Worm (Caenorhabditis elegans): ENCODE data around the gene tsfm-1.
A peak's percentile ranks its signal among the peaks of the same experiment; 100 is the strongest.

Gene tsfm-1

DNA sequence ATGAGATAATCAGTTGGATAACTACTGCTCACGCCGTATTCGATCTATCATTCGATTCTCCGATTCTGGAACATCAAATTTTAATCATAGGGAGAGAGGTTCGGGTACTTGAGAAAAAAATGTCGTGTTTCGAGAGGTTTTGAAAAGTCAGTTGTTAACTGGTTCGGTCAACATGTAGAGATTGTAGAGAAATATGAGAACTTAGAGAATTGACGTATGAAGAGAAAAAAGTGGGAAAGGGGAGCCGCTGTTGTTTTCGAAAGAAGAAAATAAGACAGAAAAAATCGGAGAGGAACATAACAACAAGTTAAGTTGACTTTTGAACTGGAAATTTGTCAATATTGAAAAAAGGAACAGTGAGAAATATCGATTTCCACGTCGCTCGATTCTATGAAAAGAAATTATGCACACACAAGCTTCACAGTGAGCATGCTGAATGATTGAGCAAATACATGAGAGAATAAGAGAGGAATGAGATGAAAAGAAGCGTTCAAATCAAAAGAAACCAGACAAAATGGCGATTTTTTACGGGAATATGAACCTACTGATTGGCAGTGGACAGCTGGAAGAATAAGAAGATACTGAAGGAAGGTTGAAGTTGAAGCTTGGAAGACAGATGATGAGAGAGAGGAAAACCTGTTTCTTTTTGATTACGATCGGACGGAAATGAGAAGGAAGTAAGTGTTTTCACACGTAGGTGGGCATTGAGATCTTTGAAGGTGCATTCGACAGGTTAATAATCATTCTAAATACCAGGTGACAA lies 26.2 kb downstream of the tsfm-1 start, which contains the start of the genes T04H1.13, slfl-5 and rad-50:
TSS of gene T04H1.13 (minus strand) at position 51 of the 763 bp plus-strand sequence.
TSS of gene slfl-5 (minus strand) at position 65 of the 763 bp plus-strand sequence.
TSS of gene rad-50 (plus strand) at position 667 of the 763 bp plus-strand sequence.
- TF ChIP-seq nhr-28 (tag; optimal IDR thresholded peaks at IDR 0.05) (no peak), unc-62 (GFP tag; optimal IDR thresholded peaks at IDR 0.05) (no peak), ceh-43 (GFP tag; optimal IDR thresholded peaks at IDR 0.05) (no peak), sptf-1 (tag; optimal IDR thresholded peaks at IDR 0.05) (no peak), cnd-1 (tag; optimal IDR thresholded peaks at IDR 0.05) (no peak), nhr-76 (tag; optimal IDR thresholded peaks at IDR 0.05) (no peak), hlh-1 (tag; optimal IDR thresholded peaks at IDR 0.05) (no peak)

DNA sequence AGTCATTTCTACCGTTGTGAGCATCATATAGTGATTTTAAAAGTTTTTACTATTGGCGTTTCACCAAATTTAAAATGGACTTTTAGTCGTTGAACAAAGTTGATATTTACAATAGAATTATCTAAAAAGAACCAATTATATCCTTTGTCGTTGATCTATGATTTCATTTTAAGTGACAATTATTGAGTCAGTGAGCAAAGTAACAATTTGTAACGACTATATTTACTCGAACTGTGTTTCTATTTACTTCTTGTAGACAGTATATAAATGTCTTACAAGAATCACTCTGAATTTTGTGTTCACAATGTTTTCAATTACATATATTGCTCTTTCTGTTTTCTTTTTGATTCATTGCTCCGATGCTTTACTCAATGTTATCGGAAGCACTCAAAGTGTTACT lies 30.2 kb downstream of the tsfm-1 start, which contains the start of gene ttr-22:
TSS of gene ttr-22 (plus strand) at position 301 of the 400 bp plus-strand sequence.
- TF ChIP-seq sem-2 (GFP tag; optimal IDR thresholded peaks at IDR 0.05) (no peak), mab-5 (tag; optimal IDR thresholded peaks at IDR 0.05) (no peak), nhr-2 (tag; optimal IDR thresholded peaks at IDR 0.05) (no peak), nhr-12 (tag; optimal IDR thresholded peaks at IDR 0.05) (no peak), mep-1 (tag; optimal IDR thresholded peaks at IDR 0.05) (no peak), lin-13 (tag; optimal IDR thresholded peaks at IDR 0.05) (no peak), blmp-1 (tag; optimal IDR thresholded peaks at IDR 0.05) (no peak), cnd-1 (tag; optimal IDR thresholded peaks at IDR 0.05) (no peak), tbx-8 (GFP tag; optimal IDR thresholded peaks at IDR 0.05) (no peak), flh-1 (GFP tag; optimal IDR thresholded peaks at IDR 0.05) (no peak), unc-39 (tag; optimal IDR thresholded peaks at IDR 0.05) (no peak), sptf-1 (tag; optimal IDR thresholded peaks at IDR 0.05) (no peak), nhr-237 (tag; optimal IDR thresholded peaks at IDR 0.05) (no peak), unc-120 (tag; optimal IDR thresholded peaks at IDR 0.05; ENCODE audit: poor library complexity, severe bottlenecking) (no peak), elt-1 (tag; optimal IDR thresholded peaks at IDR 0.05; ENCODE audit: borderline replicate concordance, insufficient read depth) (no peak), nhr-76 (tag; optimal IDR thresholded peaks at IDR 0.05) (no peak), nhr-28 (tag; optimal IDR thresholded peaks at IDR 0.05) (no peak), M03D4.4 (tag; optimal IDR thresholded peaks at IDR 0.05) (no peak), drap-1 (GFP tag; optimal IDR thresholded peaks at IDR 0.05) (no peak), ham-2 (GFP tag; optimal IDR thresholded peaks at IDR 0.05) (no peak)

DNA sequence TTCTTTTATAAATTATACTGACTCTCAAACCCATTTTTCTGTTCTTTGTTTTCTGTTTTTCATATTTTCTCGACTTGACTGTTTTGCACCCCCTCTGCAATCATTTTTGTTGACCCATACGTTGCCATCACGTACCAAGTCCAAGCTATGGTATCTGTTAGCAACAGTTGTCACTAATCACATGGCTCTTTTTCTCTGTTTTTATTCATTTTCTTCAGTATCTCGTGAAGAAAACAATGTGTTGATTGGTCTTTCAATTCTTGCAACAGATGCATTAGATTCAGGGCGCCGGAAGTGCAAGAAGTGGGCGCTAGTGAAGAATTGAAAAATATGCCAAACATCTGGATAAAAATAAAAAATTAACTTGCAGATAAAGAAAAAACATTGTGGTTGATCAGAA lies 35.8 kb downstream of the tsfm-1 start:
- TF ChIP-seq unc-120 (tag; optimal IDR thresholded peaks at IDR 0.05; ENCODE audit: poor library complexity, severe bottlenecking) (peak; percentile 35), bed-3 (GFP tag; optimal IDR thresholded peaks at IDR 0.05) (no peak), hlh-1 (tag; optimal IDR thresholded peaks at IDR 0.05) (peak; percentile 81), pha-4 (tag; optimal IDR thresholded peaks at IDR 0.05) (no peak)

DNA sequence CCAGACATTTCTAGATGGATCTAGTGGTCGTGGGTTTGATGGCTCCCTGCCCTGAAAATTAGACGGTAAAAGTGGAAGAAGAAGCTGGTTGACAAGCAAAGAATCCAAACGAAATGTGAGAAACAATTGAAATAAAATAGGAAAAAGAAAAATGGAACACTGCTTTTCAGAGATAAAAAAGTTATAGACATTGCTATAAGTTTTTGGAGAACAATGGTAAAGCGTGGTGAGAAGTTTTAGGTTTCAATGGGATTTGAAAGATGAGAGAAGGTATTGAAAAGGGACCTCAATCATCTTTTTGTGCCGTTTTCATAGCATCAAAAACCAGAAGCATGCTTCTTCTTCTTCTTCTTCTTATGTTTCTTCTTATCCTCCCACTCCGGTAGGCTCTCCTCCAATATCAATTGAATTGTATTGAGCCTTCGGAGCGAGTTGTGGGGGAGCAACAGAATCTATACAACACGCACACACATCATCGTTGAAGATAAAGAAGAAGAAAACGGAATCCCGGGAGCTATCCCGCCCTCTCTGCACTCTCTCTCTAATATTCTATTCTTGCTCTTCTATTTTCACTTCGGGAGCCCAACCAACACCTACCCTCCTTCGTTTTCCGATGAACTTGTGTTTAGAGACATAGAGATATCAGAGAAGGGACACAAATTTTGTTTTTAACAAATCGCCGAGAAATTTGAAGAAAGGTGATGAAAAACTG lies 36.9 kb downstream of the tsfm-1 start, which contains the start of gene myo-3:
TSS of gene myo-3 (minus strand) at position 51 of the 712 bp plus-strand sequence.
- TF ChIP-seq tbx-8 (GFP tag; optimal IDR thresholded peaks at IDR 0.05) (no peak), hlh-1 (tag; optimal IDR thresholded peaks at IDR 0.05) (peak; percentile 67), unc-120 (tag; optimal IDR thresholded peaks at IDR 0.05; ENCODE audit: poor library complexity, severe bottlenecking) (peak; percentile 79), ztf-11 (tag; optimal IDR thresholded peaks at IDR 0.05) (no peak)

DNA sequence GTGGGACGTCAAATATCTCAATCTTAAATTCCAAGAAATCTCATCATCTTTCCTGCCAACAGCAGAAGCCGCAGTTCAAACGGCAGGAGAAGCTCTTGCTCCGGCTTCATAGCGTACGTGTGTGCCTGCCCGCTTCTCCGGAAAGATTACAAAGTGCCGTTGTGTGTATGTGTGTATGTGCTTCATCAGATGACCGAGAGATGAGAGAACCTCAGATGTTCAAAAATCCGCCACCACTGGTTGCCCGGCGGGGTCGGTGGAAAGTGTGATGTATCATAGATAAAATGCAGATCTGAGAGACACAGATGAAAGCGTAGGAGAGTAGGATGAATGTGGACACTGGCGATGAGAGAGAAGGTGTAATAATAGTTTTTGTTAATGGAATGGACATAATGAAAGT lies 37.9 kb downstream of the tsfm-1 start:
- TF ChIP-seq unc-62 (GFP tag; optimal IDR thresholded peaks at IDR 0.05) (peak; percentile 36), hlh-1 (tag; optimal IDR thresholded peaks at IDR 0.05) (peak; percentile 82), unc-120 (tag; optimal IDR thresholded peaks at IDR 0.05; ENCODE audit: poor library complexity, severe bottlenecking) (peak; percentile 75), ceh-83 (GFP tag; optimal IDR thresholded peaks at IDR 0.05) (no peak)
